Worm (Caenorhabditis elegans): ENCODE data around the gene F11D5.5.
A peak's percentile ranks its signal among the peaks of the same experiment; 100 is the strongest.

The F11D5.5 gene

ce11 chrX:3343620-3344197, 41.8 kb downstream of the F11D5.5 start:
- TF ChIP-seq F10E7.11 (tag; optimal IDR thresholded peaks at IDR 0.05) (no peak), ztf-26 (tag; optimal IDR thresholded peaks at IDR 0.05) (no peak), ztf-28 (GFP tag; IDR thresholded peaks at IDR 0.05) (no peak)

ce11 chrX:3347904-3348441, 46.1 kb downstream of the F11D5.5 start, which contains the start of gene ZK816.3:
ZK816.3 (plus strand) TSS chrX:3348391.
- TF ChIP-seq dox-1 (GFP tag; IDR thresholded peaks at IDR 0.05) (peak; percentile 64; the same call in 1 of the 2 replicates), ceh-100 (GFP tag; IDR thresholded peaks at IDR 0.05) (no peak), F49E8.2 (tag; optimal IDR thresholded peaks at IDR 0.05; ENCODE audit: insufficient read depth) (no peak), hlh-26 (GFP tag; conservative IDR thresholded peaks at IDR 0.05) (no peak), snpc-1.3 (tag; optimal IDR thresholded peaks at IDR 0.05; ENCODE audit: insufficient read depth) (no peak), T07F8.4 (tag; optimal IDR thresholded peaks at IDR 0.05) (no peak), lin-40 (tag; optimal IDR thresholded peaks at IDR 0.05) (no peak), B0336.3 (GFP tag; IDR thresholded peaks at IDR 0.05) (no peak), lin-35 (GFP tag; optimal IDR thresholded peaks at IDR 0.05) (no peak), tbx-9 (tag; optimal IDR thresholded peaks at IDR 0.05; ENCODE audit: borderline replicate concordance) (no peak), ztf-18 (tag; optimal IDR thresholded peaks at IDR 0.05) (peak; percentile 50), aptf-3 (GFP tag; IDR thresholded peaks at IDR 0.05) (no peak), Y79H2A.3 (GFP tag; conservative IDR thresholded peaks at IDR 0.05) (no peak), bed-1 (GFP tag; IDR thresholded peaks at IDR 0.05) (no peak), tbp1 (GFP tag; optimal IDR thresholded peaks at IDR 0.05) (peak; percentile 85), lin-26 (GFP tag; IDR thresholded peaks at IDR 0.05) (peak; percentile 83), fkh-3 (tag; optimal IDR thresholded peaks at IDR 0.05) (no peak), Y53G8AR.9 (GFP tag; conservative IDR thresholded peaks at IDR 0.05) (0 out of 2 replicates have a peak, but pooled peaks have one; percentile 27), die-1 (tag; optimal IDR thresholded peaks at IDR 0.05) (peak; percentile 55), attf-5 (GFP tag; optimal IDR thresholded peaks at IDR 0.05) (no peak), atf-7 (tag; optimal IDR thresholded peaks at IDR 0.05) (no peak), zfh-2 (GFP tag; conservative IDR thresholded peaks at IDR 0.05) (no peak), pha-4 (tag; optimal IDR thresholded peaks at IDR 0.05) (no peak), let-607 (tag; optimal IDR thresholded peaks at IDR 0.05) (no peak), cebp-1 (GFP tag; IDR thresholded peaks at IDR 0.05) (no peak), cebp-1 (tag; optimal IDR thresholded peaks at IDR 0.05) (peak; percentile 30), unc-130 (GFP tag; optimal IDR thresholded peaks at IDR 0.05) (no peak), dpl-1 (GFP tag; optimal IDR thresholded peaks at IDR 0.05) (no peak), xnd-1 (tag; optimal IDR thresholded peaks at IDR 0.05) (no peak), ceh-27 (GFP tag; optimal IDR thresholded peaks at IDR 0.05) (peak; percentile 78), hlh-12 (tag; optimal IDR thresholded peaks at IDR 0.05) (no peak), mxl-1 (tag; optimal IDR thresholded peaks at IDR 0.05) (peak; percentile 2), hmg-1.2 (GFP tag; IDR thresholded peaks at IDR 0.05) (peak; percentile 51), egl-18 (GFP tag; IDR thresholded peaks at IDR 0.05) (no peak), lir-1 (GFP tag; conservative IDR thresholded peaks at IDR 0.05) (no peak), nfyb-1 (GFP tag; IDR thresholded peaks at IDR 0.05) (no peak), hsf-1 (GFP tag; IDR thresholded peaks at IDR 0.05) (no peak), Y56A3A.18 (GFP tag; IDR thresholded peaks at IDR 0.05) (0 out of 2 replicates have a peak, but pooled peaks have one; percentile 66), unc-62 (GFP tag; optimal IDR thresholded peaks at IDR 0.05) (no peak), F37B4.10 (GFP tag; IDR thresholded peaks at IDR 0.05) (no peak), rpc-1 (optimal IDR thresholded peaks at IDR 0.05) (peak; percentile 77), rpc-1 (tag; optimal IDR thresholded peaks at IDR 0.05) (peak; percentile 85), ceh-40 (GFP tag; IDR thresholded peaks at IDR 0.05) (peak; percentile 33; the same call in 1 of the 2 replicates), F33H1.4 (GFP tag; IDR thresholded peaks at IDR 0.05) (no peak)

All from whole organism, young adult.